Worm (Caenorhabditis elegans) whole organism, early embryonic: ENCODE data around the gene F27E5.5.

ENCODE experiments used
- B0310.2 ChIP-seq: sonication (generic microtip); optimal IDR thresholded peaks from 2 replicates; lab custom pipeline; 2016; ENCODE audit warnings: mild to moderate bottlenecking, missing genetic modification characterization, missing compliant biosample characterization
- ama-1 ChIP-seq: fragments of 150-350 bp; optimal IDR thresholded peaks from 2 replicates; lab custom pipeline; 2014
- hmg-4 ChIP-seq: fragments of 200-800 bp; sonication (Bioruptor generic); optimal IDR thresholded peaks from 2 replicates; lab custom pipeline; 2018; ENCODE audit warnings: mild to moderate bottlenecking, missing genetic modification characterization, missing compliant biosample characterization

- TF ChIP-seq ama-1 (lab: Kevin White, UChicago), result no peak
- no peak for TF ChIP-seq hmg-4
- no peak for TF ChIP-seq B0310.2 (tag; lab: Kevin White, UChicago)
Observed at ce11 chrII:10122465-10122864, 9.2 kb downstream of the F27E5.5 start, which contains the start of gene F27E5.7.
